Fruit fly (Drosophila melanogaster) whole organism: ENCODE results near the gene CG13884.

Experiments
- Dll ChIP-seq: fragments of >200 bp; optimal IDR thresholded peaks from 2 replicates; lab custom pipeline; 2017
- usp ChIP-seq: fragments of >200 bp; optimal IDR thresholded peaks from 2 replicates; lab custom pipeline; 2017; ENCODE audit warnings: missing biosample characterization, missing genetic modification characterization, mixed read lengths

DNA sequence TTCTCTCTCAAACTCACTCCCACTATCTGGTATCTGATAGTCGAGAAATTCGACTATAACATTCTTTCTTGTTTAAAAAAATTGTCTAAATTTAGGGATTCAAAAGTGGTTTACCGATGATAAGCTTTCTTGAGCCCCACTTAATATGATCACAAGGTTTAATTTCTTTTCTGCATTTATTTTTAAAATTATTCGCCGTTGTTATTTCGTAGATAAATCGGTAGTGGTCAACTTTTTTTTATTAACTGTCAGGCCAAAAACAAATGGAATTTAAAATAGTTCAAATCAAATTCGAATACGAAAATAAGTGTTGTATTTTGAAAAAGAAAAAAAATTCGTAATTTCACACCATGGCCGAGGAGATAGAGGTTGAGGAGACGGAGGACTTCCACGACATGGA lies 8.6 kb downstream of the CG13884 start, which contains the start of gene Roc1b:
- TF ChIP-seq Dll (lab: Kevin White, UChicago) (no peak), usp (GFP tag; lab: Kevin White, UChicago) (no peak)
